Fruit fly (Drosophila melanogaster): ENCODE results near the gene Srp54k.
A peak's percentile ranks its signal among the peaks of the same experiment; 100 is the strongest.

The Srp54k gene

dm6 chr3L:5133704-5134430 lies 18.6 kb upstream of the Srp54k start, which contains the start of gene Yod1 (continued):
- TF ChIP-seq onecut (GFP tag; IDR thresholded peaks at IDR 0.05) = 0 out of 2 replicates have a peak, but pooled peaks have one; percentile 23
- TF ChIP-seq Dp (GFP tag; optimal IDR thresholded peaks at IDR 0.05) = peak; percentile 96
- peak; percentile 2 for TF ChIP-seq Dek (tag; optimal IDR thresholded peaks at IDR 0.05)
- peak; percentile 98 for TF ChIP-seq trem (tag; optimal IDR thresholded peaks at IDR 0.05)
- TF ChIP-seq Adf1 (GFP tag; IDR thresholded peaks at IDR 0.05) = no peak
- peak; percentile 70 for TF ChIP-seq tna (GFP tag; IDR thresholded peaks at IDR 0.05; ENCODE audit: partially characterized antibody)
- peak; percentile 2 for TF ChIP-seq nom (GFP tag; optimal IDR thresholded peaks at IDR 0.05)
- TF ChIP-seq Doc3 (GFP tag; IDR thresholded peaks at IDR 0.05; ENCODE audit: partially characterized antibody) = peak; percentile 56; the same call in 2 of the 3 replicates
- peak; percentile 35 for TF ChIP-seq inv (GFP tag; IDR thresholded peaks at IDR 0.05; ENCODE audit: partially characterized antibody)
- peak; percentile 28 for TF ChIP-seq nmo (GFP tag; optimal IDR thresholded peaks at IDR 0.05)
- peak; percentile 38 for TF ChIP-seq CoRest (tag; optimal IDR thresholded peaks at IDR 0.05)
- peak; percentile 76 for TF ChIP-seq unc-4 (GFP tag; IDR thresholded peaks at IDR 0.05; ENCODE audit: partially characterized antibody)
- TF ChIP-seq CG7372 (GFP tag; IDR thresholded peaks at IDR 0.05) = no peak
- TF ChIP-seq Ravus (GFP tag; IDR thresholded peaks at IDR 0.05) = no peak
- TF ChIP-seq CG12391 (tag; optimal IDR thresholded peaks at IDR 0.05) = peak; percentile 18
- TF ChIP-seq HLH4C (GFP tag; IDR thresholded peaks at IDR 0.05; ENCODE audit: partially characterized antibody) = peak; percentile 91
- peak; percentile 42; the same call in 1 of the 2 replicates for TF ChIP-seq CG4360 (GFP tag; IDR thresholded peaks at IDR 0.05)
- peak; percentile 36 for TF ChIP-seq Ets97D (GFP tag; optimal IDR thresholded peaks at IDR 0.05)
- TF ChIP-seq sens (GFP tag) = peak; percentile 75
- TF ChIP-seq CG10267 (tag; optimal IDR thresholded peaks at IDR 0.05) = peak; percentile 46
- peak; percentile 45; the same call in 1 of the 3 replicates for TF ChIP-seq zen2 (GFP tag; IDR thresholded peaks at IDR 0.05; ENCODE audit: partially characterized antibody)
- TF ChIP-seq CG4707 (GFP tag; optimal IDR thresholded peaks at IDR 0.05) = no peak
- peak; percentile 21 for TF ChIP-seq lbe (GFP tag; optimal IDR thresholded peaks at IDR 0.05)
- no peak for TF ChIP-seq Gsc (GFP tag; IDR thresholded peaks at IDR 0.05)
- TF ChIP-seq stc (GFP tag; IDR thresholded peaks at IDR 0.05) = no peak
- peak; percentile 46 for TF ChIP-seq CG2712 (tag; optimal IDR thresholded peaks at IDR 0.05)
- TF ChIP-seq CG17186 (GFP tag; optimal IDR thresholded peaks at IDR 0.05) = no peak
- TF ChIP-seq CG4617 (GFP tag; optimal IDR thresholded peaks at IDR 0.05; ENCODE audit: borderline replicate concordance) = peak; percentile 66
- TF ChIP-seq CG2116 (GFP tag; optimal IDR thresholded peaks at IDR 0.05) = peak; percentile 93
- TF ChIP-seq Hr78 (GFP tag; optimal IDR thresholded peaks at IDR 0.05) = peak in 1 of 2 experiments; percentile 65
- peak; percentile 4 for TF ChIP-seq Med (GFP tag)
- peak; percentile 35 for TF ChIP-seq abd-A (tag; optimal IDR thresholded peaks at IDR 0.05)
- no peak for TF ChIP-seq otp (GFP tag; IDR thresholded peaks at IDR 0.05)
- peak; percentile 51 for TF ChIP-seq Lhr (GFP tag; optimal IDR thresholded peaks at IDR 0.05)
- TF ChIP-seq CG17829 (tag; optimal IDR thresholded peaks at IDR 0.05) = peak; percentile 37
- peak; percentile 25 for TF ChIP-seq HmgZ (tag; optimal IDR thresholded peaks at IDR 0.05)
- peak; percentile 32; the same call in 1 of the 3 replicates for TF ChIP-seq CG17361 (GFP tag; IDR thresholded peaks at IDR 0.05)
- no peak for TF ChIP-seq CG12155 (GFP tag; optimal IDR thresholded peaks at IDR 0.05)
- peak; percentile 82 for TF ChIP-seq CG6791 (GFP tag; IDR thresholded peaks at IDR 0.05; ENCODE audit: partially characterized antibody)
- peak; percentile 63 for TF ChIP-seq CTCF (GFP tag; optimal IDR thresholded peaks at IDR 0.05)
- TF ChIP-seq Hr39 (optimal IDR thresholded peaks at IDR 0.05) = no peak
- peak; percentile 47 for TF ChIP-seq sd (tag; optimal IDR thresholded peaks at IDR 0.05)
- TF ChIP-seq CG32772 (GFP tag; IDR thresholded peaks at IDR 0.05) = peak; percentile 13; the same call in 1 of the 2 replicates
- TF ChIP-seq pzg (GFP tag; optimal IDR thresholded peaks at IDR 0.05) = peak; percentile 63
- peak in 1 of 2 experiments; percentile 67 for TF ChIP-seq Pdp1 (GFP tag; optimal IDR thresholded peaks at IDR 0.05)
- TF ChIP-seq Dref (GFP tag; IDR thresholded peaks at IDR 0.05) = peak; percentile 94
- TF ChIP-seq CG14860 (GFP tag; IDR thresholded peaks at IDR 0.05; ENCODE audit: partially characterized antibody) = peak; percentile 62; the same call in 1 of the 3 replicates
- no peak for TF ChIP-seq fd3F (GFP tag; optimal IDR thresholded peaks at IDR 0.05)

Data from whole organism, embryonic.